Fruit fly (Drosophila melanogaster): Measurements from ENCODE around the gene CG4935.

CG4935 gene

DNA sequence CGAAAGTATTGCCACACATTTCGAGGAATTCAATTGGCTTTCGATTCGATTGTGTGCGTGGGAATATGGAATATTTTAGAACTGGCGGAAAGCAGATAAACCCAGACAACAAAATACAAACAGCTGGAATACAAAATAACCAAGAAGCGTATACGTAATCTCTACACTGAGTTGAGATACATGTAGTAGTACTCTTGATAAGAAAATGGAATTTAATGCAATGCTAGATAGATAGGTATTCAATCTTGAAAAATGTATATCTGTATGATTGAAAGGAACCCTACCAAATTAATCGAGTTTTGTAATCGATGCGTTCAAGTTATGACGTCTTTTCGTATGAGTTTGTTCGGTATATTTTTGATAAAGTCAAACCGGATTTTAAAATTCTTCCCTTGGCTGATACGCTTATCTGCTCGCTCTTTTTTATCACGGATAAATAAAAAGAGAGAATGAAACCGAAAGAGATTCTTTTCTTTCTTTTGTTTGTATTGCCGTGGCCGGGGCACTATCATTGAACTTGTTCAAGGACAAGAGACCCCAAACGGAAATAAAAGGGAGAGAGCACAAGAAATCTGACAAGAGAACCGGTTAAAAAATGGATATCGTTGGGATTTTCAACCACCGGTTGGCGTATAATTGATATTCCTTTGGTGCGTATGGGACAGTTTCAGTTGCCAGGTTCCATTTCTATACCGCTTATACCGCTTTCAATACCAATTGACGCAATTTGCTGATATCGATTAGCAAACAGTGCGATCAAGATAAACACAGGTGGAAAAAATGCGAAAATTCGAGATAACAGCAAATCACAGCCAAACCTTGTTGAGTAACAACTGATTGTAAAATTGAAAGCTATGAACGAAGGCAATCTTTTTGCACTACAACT, 6.5 kb upstream of the CG4935 start:
- TF ChIP-seq CG33017 (tag; optimal IDR thresholded peaks at IDR 0.05) (no peak), kay (GFP tag; ENCODE audit: borderline replicate concordance) (peak; percentile 52), cic (GFP tag; optimal IDR thresholded peaks at IDR 0.05) (peak; percentile 13)

DNA sequence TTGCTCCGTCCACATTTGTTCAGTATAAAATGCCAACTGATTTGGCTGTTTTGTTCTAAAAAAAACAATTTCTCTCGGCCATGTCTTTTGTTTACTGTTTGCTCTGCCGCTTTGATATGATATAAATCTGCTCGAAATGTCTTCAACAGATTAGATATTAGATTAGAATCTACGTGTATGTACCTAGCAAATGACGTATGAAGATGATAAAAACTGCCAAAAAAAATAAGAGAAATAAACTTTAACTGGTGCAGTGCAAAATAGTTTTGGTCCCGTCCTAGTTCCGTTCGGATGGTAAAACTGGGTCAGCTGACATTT, 5.9 kb upstream of the CG4935 start:
- TF ChIP-seq pad (GFP tag; optimal IDR thresholded peaks at IDR 0.05) (no peak), Mnt (GFP tag; optimal IDR thresholded peaks at IDR 0.05) (peak; percentile 1), bab1 (GFP tag; optimal IDR thresholded peaks at IDR 0.05) (no peak), kay (GFP tag; ENCODE audit: borderline replicate concordance) (peak; percentile 67)

DNA sequence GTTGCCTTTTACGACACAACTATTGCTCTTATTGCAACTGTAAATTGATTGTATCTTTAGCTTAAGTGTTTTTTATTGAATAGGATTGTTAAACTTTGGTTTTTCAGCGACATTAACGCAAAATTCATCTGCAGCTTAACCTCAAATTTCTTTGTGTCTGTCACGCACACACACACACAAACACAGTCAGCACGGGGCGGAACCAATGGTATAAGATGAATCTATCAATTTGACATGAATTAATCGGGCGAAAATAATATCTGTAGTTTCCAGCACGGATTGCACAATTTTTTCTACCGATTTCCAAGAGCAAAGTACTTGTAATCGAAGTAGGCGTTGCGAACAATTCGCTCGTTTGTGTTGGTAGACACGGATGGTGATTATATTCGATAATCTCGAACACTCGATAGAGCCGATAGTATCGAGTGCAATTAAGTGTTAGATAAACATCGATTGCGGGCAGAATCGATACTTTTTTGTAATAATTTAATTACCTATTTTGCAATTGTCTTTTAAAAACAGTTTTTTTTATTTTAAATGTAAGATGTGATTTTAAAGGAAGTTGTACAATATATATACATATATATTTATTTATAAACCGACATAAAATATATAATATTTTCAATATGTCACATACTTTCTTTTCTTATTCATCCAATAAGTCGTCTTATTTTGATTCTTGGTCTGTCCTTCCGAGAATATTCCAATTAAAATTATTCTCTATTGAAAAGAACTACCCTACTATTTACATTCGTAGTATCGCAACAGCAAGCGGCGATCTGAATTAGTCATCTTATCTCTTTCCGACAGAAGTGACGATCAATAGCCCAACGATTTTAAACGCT, 4.5 kb upstream of the CG4935 start, which contains the start of the genes PRL-1 and EndoGI:
Gene PRL-1 (minus strand): TSS at position 380 of the 845 bp plus-strand sequence.
Gene EndoGI (plus strand): TSS at position 462 of the 845 bp plus-strand sequence.
- TF ChIP-seq cnc (optimal IDR thresholded peaks at IDR 0.05) (no peak), CG7045 (GFP tag; optimal IDR thresholded peaks at IDR 0.05) (peak; percentile 84), pad (GFP tag; optimal IDR thresholded peaks at IDR 0.05) (peak; percentile 66), Mnt (GFP tag; optimal IDR thresholded peaks at IDR 0.05) (peak; percentile 40), Clk (GFP tag; optimal IDR thresholded peaks at IDR 0.05) (peak; percentile 65), CG5204 (GFP tag; optimal IDR thresholded peaks at IDR 0.05) (no peak), ovo (GFP tag; optimal IDR thresholded peaks at IDR 0.05) (peak; percentile 69), CG1620 (GFP tag; optimal IDR thresholded peaks at IDR 0.05) (peak; percentile 20), Hr96 (GFP tag; optimal IDR thresholded peaks at IDR 0.05) (no peak), kay (GFP tag; ENCODE audit: borderline replicate concordance) (peak; percentile 99), bab1 (GFP tag; optimal IDR thresholded peaks at IDR 0.05) (peak; percentile 96), CG14711 (tag; optimal IDR thresholded peaks at IDR 0.05) (peak; percentile 92), cic (GFP tag; optimal IDR thresholded peaks at IDR 0.05) (peak; percentile 51), tj (GFP tag; optimal IDR thresholded peaks at IDR 0.05) (peak; percentile 65), CG7101 (tag; optimal IDR thresholded peaks at IDR 0.05) (peak; percentile 94), CG12768 (GFP tag; optimal IDR thresholded peaks at IDR 0.05) (peak; percentile 56), CG33017 (tag; optimal IDR thresholded peaks at IDR 0.05) (peak; percentile 94), toe (GFP tag; optimal IDR thresholded peaks at IDR 0.05) (no peak), CG11617 (GFP tag; optimal IDR thresholded peaks at IDR 0.05) (peak; percentile 95), Crg-1 (GFP tag; optimal IDR thresholded peaks at IDR 0.05) (no peak)

DNA sequence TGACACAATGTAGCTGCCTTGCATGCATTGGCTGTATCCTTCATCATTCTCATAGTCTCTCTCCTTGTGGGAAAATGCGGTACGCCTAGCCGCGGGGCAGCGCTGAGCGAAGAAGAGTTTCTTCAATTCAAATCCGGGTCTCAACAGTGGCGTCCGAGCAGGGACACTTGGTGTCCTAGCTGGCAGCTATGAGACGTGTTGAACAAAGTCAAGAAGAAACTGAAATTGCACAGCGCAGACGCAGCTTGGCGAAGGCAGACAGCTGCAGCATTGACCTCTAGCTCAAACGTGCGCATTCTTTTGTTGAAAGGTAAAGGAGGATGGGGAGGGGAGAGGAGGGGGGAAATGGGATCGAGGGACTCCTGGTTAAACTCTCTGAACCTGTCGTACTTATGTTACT, 1.8 kb downstream of the CG4935 start:
- TF ChIP-seq toe (GFP tag; optimal IDR thresholded peaks at IDR 0.05) (no peak), CG12768 (GFP tag; optimal IDR thresholded peaks at IDR 0.05) (no peak), CG1620 (GFP tag; optimal IDR thresholded peaks at IDR 0.05) (no peak), CG14711 (tag; optimal IDR thresholded peaks at IDR 0.05) (no peak), cic (GFP tag; optimal IDR thresholded peaks at IDR 0.05) (no peak), CG33017 (tag; optimal IDR thresholded peaks at IDR 0.05) (no peak), CG11617 (GFP tag; optimal IDR thresholded peaks at IDR 0.05) (no peak), tj (GFP tag; optimal IDR thresholded peaks at IDR 0.05) (no peak), CG7101 (tag; optimal IDR thresholded peaks at IDR 0.05) (no peak), Clk (GFP tag; optimal IDR thresholded peaks at IDR 0.05) (no peak), CG7045 (GFP tag; optimal IDR thresholded peaks at IDR 0.05) (no peak), bab1 (GFP tag; optimal IDR thresholded peaks at IDR 0.05) (no peak), kay (GFP tag; ENCODE audit: borderline replicate concordance) (no peak), cnc (optimal IDR thresholded peaks at IDR 0.05) (no peak)

DNA sequence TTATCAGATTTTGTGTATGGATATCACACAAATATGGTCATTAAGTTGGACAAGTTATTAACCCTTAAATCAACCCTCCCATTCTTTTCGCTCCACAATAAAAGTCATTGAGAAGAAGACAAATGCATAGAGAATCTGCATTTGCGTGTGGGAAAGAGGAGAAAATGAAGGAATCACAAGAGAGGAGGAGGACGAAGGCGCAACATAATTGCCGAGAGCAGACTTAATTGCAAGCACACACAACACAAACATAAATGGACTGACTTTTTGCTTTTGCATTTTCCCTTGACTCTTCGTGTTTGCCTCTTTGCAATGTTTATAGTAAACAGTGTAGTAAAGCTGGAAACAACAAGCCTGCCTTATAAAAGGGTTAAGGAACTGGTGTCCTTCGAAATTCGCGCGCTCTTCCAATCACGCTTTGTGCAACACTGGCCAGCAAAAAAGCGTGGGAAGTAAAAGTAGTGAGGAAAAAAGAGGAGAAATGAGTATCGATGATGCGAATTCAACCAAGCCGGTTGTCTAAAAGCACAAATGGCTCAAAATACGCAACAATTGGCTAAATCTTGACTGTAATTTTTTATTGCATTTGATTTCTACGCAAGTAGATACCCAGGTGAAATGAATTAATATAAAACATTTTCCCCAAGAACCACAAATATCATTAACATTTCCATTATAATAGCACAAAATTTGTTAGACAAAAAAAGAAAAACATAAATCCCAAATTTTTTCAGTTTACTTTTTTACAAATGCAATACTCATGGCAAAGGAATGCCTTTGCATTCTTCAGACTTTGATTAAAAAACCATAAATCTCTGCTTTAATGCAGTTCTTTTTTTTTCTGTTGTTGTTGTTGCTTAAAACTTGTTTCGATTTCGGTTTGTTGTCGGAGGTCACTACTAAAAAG, 5.5 kb downstream of the CG4935 start:
- TF ChIP-seq toe (GFP tag; optimal IDR thresholded peaks at IDR 0.05), result no peak
- TF ChIP-seq CG7101 (tag; optimal IDR thresholded peaks at IDR 0.05), result no peak
- TF ChIP-seq tj (GFP tag; optimal IDR thresholded peaks at IDR 0.05), result no peak
- TF ChIP-seq Crg-1 (GFP tag; optimal IDR thresholded peaks at IDR 0.05), result no peak
- TF ChIP-seq Mnt (GFP tag; optimal IDR thresholded peaks at IDR 0.05), result no peak
- TF ChIP-seq pad (GFP tag; optimal IDR thresholded peaks at IDR 0.05), result no peak
- no peak for TF ChIP-seq CG7045 (GFP tag; optimal IDR thresholded peaks at IDR 0.05)
- TF ChIP-seq kay (GFP tag; ENCODE audit: borderline replicate concordance), result no peak
- no peak for TF ChIP-seq Hr96 (GFP tag; optimal IDR thresholded peaks at IDR 0.05)
- TF ChIP-seq CG5204 (GFP tag; optimal IDR thresholded peaks at IDR 0.05), result no peak
- TF ChIP-seq cic (GFP tag; optimal IDR thresholded peaks at IDR 0.05), result no peak
- TF ChIP-seq CG12768 (GFP tag; optimal IDR thresholded peaks at IDR 0.05), result no peak
- TF ChIP-seq Clk (GFP tag; optimal IDR thresholded peaks at IDR 0.05), result no peak
- TF ChIP-seq ovo (GFP tag; optimal IDR thresholded peaks at IDR 0.05), result no peak
- no peak for TF ChIP-seq CG11617 (GFP tag; optimal IDR thresholded peaks at IDR 0.05)
- no peak for TF ChIP-seq cnc (optimal IDR thresholded peaks at IDR 0.05)
- TF ChIP-seq bab1 (GFP tag; optimal IDR thresholded peaks at IDR 0.05), result no peak
- TF ChIP-seq CG1620 (GFP tag; optimal IDR thresholded peaks at IDR 0.05), result no peak
- TF ChIP-seq CG33017 (tag; optimal IDR thresholded peaks at IDR 0.05), result no peak
- TF ChIP-seq CG14711 (tag; optimal IDR thresholded peaks at IDR 0.05), result no peak

Measured in whole organism, adult.